Worm (Caenorhabditis elegans): ENCODE data around the gene T04A8.7.

DNA sequence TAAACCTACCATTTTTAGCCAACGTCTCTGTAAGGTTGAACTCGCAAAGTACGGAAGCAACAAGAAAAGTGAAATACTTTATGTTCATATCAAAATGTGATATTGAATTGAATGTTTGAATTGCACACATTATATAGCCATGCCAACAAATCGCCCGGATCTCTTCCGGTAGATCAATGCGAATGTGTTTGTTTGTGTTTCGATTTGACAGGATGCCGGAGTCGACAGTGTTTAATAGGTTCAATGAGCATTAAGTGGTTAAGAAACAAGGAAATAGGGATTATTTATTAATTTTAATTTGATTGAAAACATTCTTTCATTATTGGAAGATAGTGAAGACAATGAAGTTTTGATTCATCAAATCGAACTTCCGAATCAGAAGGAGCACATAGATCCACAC lies 48.9 kb upstream of the T04A8.7 start, which contains the start of gene pqn-29:
- TF ChIP-seq nhr-12 (tag; optimal IDR thresholded peaks at IDR 0.05) (no peak), snpc-4 (tag; optimal IDR thresholded peaks at IDR 0.05) (no peak), nhr-28 (tag; optimal IDR thresholded peaks at IDR 0.05) (no peak), tbx-2 (tag; optimal IDR thresholded peaks at IDR 0.05) (no peak), egl-5 (tag; optimal IDR thresholded peaks at IDR 0.05) (no peak), nhr-237 (tag; optimal IDR thresholded peaks at IDR 0.05) (no peak), pha-4 (tag; optimal IDR thresholded peaks at IDR 0.05) (no peak)
